Worm (Caenorhabditis elegans): ENCODE results near the gene srbc-9.

ce11 chrV:7454236-7454635 lies 36.0 kb downstream of the srbc-9 start, which contains the start of gene try-8:
- TF ChIP-seq unc-62 (GFP tag; optimal IDR thresholded peaks at IDR 0.05) (no peak), nhr-237 (tag; optimal IDR thresholded peaks at IDR 0.05) (no peak), lin-32 (GFP tag; optimal IDR thresholded peaks at IDR 0.05) (no peak), mab-5 (tag; optimal IDR thresholded peaks at IDR 0.05) (no peak)

All from whole organism, mixed stage, embryonic.